Worm (Caenorhabditis elegans) whole organism, early embryonic: Measurements from ENCODE around the gene famp-1.

Experiments
- F13C5.2 ChIP-seq: sonication (generic microtip); optimal IDR thresholded peaks from 2 replicates; lab custom pipeline; 2017; ENCODE audit warnings: mild to moderate bottlenecking, missing genetic modification characterization, inconsistent platforms, missing compliant biosample characterization
- aly-1 ChIP-seq: sonication (generic microtip); optimal IDR thresholded peaks from 2 replicates; lab custom pipeline; 2016; ENCODE audit warnings: missing genetic modification characterization, missing compliant biosample characterization
- ama-1 ChIP-seq: fragments of 150-350 bp; optimal IDR thresholded peaks from 2 replicates; lab custom pipeline; 2014
- ceh-13 ChIP-seq: fragments of 200-800 bp; sonication (Bioruptor generic); optimal IDR thresholded peaks from 2 replicates; lab custom pipeline; 2018; ENCODE audit warnings: mild to moderate bottlenecking, missing genetic modification characterization, missing compliant biosample characterization
- ceh-36 ChIP-seq: sonication (generic microtip); optimal IDR thresholded peaks from 2 replicates; lab custom pipeline; 2016; ENCODE audit warnings: missing genetic modification characterization, inconsistent platforms, missing compliant biosample characterization
- ets-7 ChIP-seq: sonication (generic microtip); optimal IDR thresholded peaks from 2 replicates; lab custom pipeline; 2016; ENCODE audit warnings: missing genotype, missing genetic modification characterization, missing compliant biosample characterization
- tbx-11 ChIP-seq: fragments of 200-800 bp; sonication (Bioruptor generic); IDR thresholded peaks from 2 replicates; pipeline ENCODE4 v1.3.6; 2022; ENCODE audit warnings: missing genetic modification characterization, missing compliant biosample characterization
- tbx-37 ChIP-seq: fragments of 200-800 bp; sonication (Bioruptor generic); conservative IDR thresholded peaks from 2 replicates; pipeline ENCODE4 v1.3.6; 2022; ENCODE audit warnings: missing genetic modification reagents, missing genetic modification characterization, missing compliant biosample characterization
- tra-4 ChIP-seq: sonication (generic microtip); optimal IDR thresholded peaks from 2 replicates; lab custom pipeline; 2017; ENCODE audit warnings: missing genetic modification characterization, missing compliant biosample characterization

DNA sequence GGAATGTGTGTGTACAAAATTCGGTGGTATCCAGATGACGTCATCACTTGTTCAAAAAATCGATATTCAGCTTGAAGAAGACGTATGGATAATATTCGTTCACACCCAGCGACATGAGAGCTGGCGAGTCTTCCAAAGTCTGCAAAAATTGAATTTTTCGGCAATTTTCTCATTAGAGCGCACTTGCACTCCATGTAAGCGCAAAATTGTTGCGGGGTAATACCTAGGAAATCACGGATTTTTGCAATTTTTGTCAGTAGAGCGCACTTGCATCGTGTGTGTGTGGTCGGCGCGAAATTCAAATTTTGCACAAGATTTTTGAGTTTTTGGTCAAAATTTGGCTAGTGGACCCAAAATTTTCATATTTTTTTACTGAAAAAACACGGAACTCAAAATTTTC, 44.7 kb upstream of the famp-1 start:
- TF ChIP-seq ama-1 (lab: Kevin White, UChicago) (no peak), ceh-13 (GFP tag; lab: Kevin White, UChicago) (no peak), tbx-37 (GFP tag; lab: Robert Waterston, UW) (no peak), F13C5.2 (tag; lab: Kevin White, UChicago) (no peak), ceh-36 (tag; lab: Kevin White, UChicago) (no peak), ets-7 (tag; lab: Kevin White, UChicago) (no peak), aly-1 (tag; lab: Kevin White, UChicago) (no peak), tra-4 (tag; lab: Kevin White, UChicago) (no peak), tbx-11 (GFP tag; lab: Robert Waterston, UW) (no peak)
